Worm (Caenorhabditis elegans): ENCODE measurements around the gene H12I13.1.

Gene H12I13.1

DNA sequence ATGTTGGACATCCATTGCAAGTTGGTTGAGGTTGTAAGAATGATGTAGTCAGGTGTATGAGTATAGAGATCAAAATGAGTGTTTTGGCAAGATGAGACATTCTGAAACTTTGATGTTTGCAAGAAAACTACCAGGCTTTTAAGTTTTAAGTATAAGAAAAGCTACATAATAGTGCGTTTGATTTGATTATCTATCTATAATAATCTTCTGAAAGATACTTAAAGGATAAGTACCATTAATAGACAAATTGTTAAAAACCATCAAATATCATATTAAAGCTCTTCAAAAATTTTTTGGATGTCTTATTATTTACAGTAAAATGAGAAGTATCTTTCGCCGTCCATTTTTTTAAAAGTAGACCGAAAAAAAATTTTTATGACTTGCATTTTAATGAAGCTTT is 23.8 kb downstream of the H12I13.1 start, which contains the start of gene R12C12.10:
Gene R12C12.10, minus strand, starts transcription at position 101 of the 400 bp plus-strand sequence.
- TF ChIP-seq snpc-3.4 (tag; optimal IDR thresholded peaks at IDR 0.05): no peak
- TF ChIP-seq sdz-38 (tag; optimal IDR thresholded peaks at IDR 0.05): no peak
- TF ChIP-seq mxl-1 (tag; optimal IDR thresholded peaks at IDR 0.05): no peak
- TF ChIP-seq gei-17 (GFP tag; optimal IDR thresholded peaks at IDR 0.05): no peak
- TF ChIP-seq nhr-27 (tag; optimal IDR thresholded peaks at IDR 0.05): no peak
- no peak for TF ChIP-seq rpc-1 (optimal IDR thresholded peaks at IDR 0.05)
- TF ChIP-seq rpc-1 (tag; optimal IDR thresholded peaks at IDR 0.05): no peak

DNA sequence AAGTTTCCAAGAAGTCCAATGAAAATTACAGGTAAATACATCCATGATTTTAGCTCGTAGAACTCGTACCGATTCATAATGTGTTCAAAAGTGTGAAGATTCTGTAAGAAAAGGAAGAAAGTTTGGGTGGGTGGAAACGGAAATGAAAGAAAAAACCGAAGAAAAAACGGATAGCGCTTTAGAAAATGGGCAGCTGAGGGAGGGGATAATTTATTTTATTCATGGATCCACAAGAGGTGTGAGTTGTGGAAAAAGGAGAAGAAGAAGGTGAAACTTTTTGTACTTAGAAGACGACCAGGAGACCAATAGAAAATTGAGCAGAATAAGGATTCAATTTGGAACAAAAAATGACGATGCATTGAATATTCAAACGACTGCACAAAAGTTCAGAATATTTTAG is 35.9 kb downstream of the H12I13.1 start, which contains the start of gene frpr-16:
Gene frpr-16, minus strand, starts transcription at position 101 of the 400 bp plus-strand sequence.
- no peak for TF ChIP-seq lin-35 (GFP tag; optimal IDR thresholded peaks at IDR 0.05)
- no peak for TF ChIP-seq B0035.1 (tag; optimal IDR thresholded peaks at IDR 0.05)
- TF ChIP-seq ztf-28 (GFP tag; IDR thresholded peaks at IDR 0.05): no peak
- no peak for TF ChIP-seq B0019.2 (GFP tag; conservative IDR thresholded peaks at IDR 0.05)
- no peak for TF ChIP-seq mel-28 (tag; optimal IDR thresholded peaks at IDR 0.05; ENCODE audit: borderline replicate concordance)
- no peak for TF ChIP-seq ztf-3 (GFP tag; optimal IDR thresholded peaks at IDR 0.05)
- no peak for TF ChIP-seq lin-26 (GFP tag; IDR thresholded peaks at IDR 0.05)
- no peak for TF ChIP-seq sptf-2 (GFP tag; optimal IDR thresholded peaks at IDR 0.05)
- TF ChIP-seq sdz-38 (tag; optimal IDR thresholded peaks at IDR 0.05): no peak
- no peak for TF ChIP-seq F37B4.10 (GFP tag; IDR thresholded peaks at IDR 0.05)
- TF ChIP-seq madf-10 (tag; optimal IDR thresholded peaks at IDR 0.05): no peak
- no peak for TF ChIP-seq F23B12.7 (tag; optimal IDR thresholded peaks at IDR 0.05; ENCODE audit: insufficient read depth)
- no peak for TF ChIP-seq unc-62 (GFP tag; optimal IDR thresholded peaks at IDR 0.05)
- TF ChIP-seq nfya-2 (GFP tag; IDR thresholded peaks at IDR 0.05): no peak
- no peak for TF ChIP-seq snpc-3.4 (tag; optimal IDR thresholded peaks at IDR 0.05)
- no peak for TF ChIP-seq ztf-26 (tag; optimal IDR thresholded peaks at IDR 0.05)
- TF ChIP-seq F52B5.7 (tag; optimal IDR thresholded peaks at IDR 0.05): no peak

DNA sequence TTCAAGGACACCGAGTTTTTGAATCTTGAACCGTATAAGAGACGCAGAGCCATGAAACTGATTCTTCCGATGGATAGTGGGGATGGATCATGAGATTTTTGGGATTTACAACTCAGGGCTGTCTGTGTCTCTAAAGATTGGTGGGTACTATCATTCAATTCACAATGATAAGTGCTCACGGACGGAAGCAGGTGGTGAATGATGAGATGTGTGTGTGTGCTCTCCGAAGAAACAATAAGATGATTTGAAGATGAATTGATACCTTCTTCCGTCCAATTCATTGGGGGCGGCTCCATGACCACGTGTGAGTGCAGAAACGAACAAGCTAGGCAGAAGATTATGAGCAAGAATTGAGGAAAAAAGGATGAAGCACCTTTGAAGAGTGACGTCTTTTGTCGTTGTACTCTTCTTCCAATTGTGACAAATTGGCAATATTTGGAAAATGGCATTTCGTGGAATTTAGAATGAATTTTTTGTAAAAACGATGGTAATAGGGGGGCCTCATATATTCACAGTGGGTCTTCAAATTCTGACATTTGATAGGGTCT is 38.3 kb downstream of the H12I13.1 start:
- no peak for TF ChIP-seq egrh-3 (GFP tag; IDR thresholded peaks at IDR 0.05)
- TF ChIP-seq rpc-1 (optimal IDR thresholded peaks at IDR 0.05): no peak
- no peak for TF ChIP-seq rpc-1 (tag; optimal IDR thresholded peaks at IDR 0.05)
- TF ChIP-seq nhr-179 (tag; optimal IDR thresholded peaks at IDR 0.05): no peak
- TF ChIP-seq ZK185.1 (tag; optimal IDR thresholded peaks at IDR 0.05; ENCODE audit: poor library complexity, severe bottlenecking): no peak
- TF ChIP-seq nfyb-1 (GFP tag; IDR thresholded peaks at IDR 0.05): no peak
- TF ChIP-seq lsy-27 (tag; optimal IDR thresholded peaks at IDR 0.05; ENCODE audit: borderline replicate concordance, insufficient read depth): no peak
- no peak for TF ChIP-seq B0336.3 (GFP tag; IDR thresholded peaks at IDR 0.05)
- no peak for TF ChIP-seq ceh-100 (GFP tag; IDR thresholded peaks at IDR 0.05)
- TF ChIP-seq rec-8 (tag; optimal IDR thresholded peaks at IDR 0.05): no peak
- TF ChIP-seq mes-4 (tag; optimal IDR thresholded peaks at IDR 0.05): no peak
- no peak for TF ChIP-seq tlf-1 (GFP tag; optimal IDR thresholded peaks at IDR 0.05)
- TF ChIP-seq lin-35 (GFP tag; optimal IDR thresholded peaks at IDR 0.05): no peak
- TF ChIP-seq ceh-40 (GFP tag; IDR thresholded peaks at IDR 0.05): no peak
- TF ChIP-seq K11D2.4 (GFP tag; IDR thresholded peaks at IDR 0.05): no peak
- TF ChIP-seq unc-130 (GFP tag; optimal IDR thresholded peaks at IDR 0.05): no peak

DNA sequence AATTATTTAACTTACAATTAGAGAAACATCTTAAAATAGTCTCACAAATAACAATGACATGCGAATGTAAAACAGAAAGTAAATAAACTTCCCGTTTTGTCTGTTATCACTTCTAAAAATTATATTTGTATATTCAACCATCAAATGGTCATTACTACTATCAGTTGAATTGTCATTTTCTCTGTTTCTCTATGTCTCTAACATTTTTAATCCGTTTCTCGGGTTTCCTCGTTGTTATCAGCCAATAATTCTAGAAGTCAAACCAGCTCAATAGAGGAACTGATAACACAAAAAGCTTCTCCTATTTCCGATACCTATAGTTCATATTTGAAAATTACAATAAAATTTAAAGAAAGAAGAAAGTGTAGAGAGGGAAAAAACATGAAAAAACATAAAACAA is 40.3 kb downstream of the H12I13.1 start:
- TF ChIP-seq nhr-90 (tag; optimal IDR thresholded peaks at IDR 0.05) (no peak), atf-7 (tag; optimal IDR thresholded peaks at IDR 0.05) (peak; percentile 33), ets-4 (GFP tag; optimal IDR thresholded peaks at IDR 0.05) (peak; percentile 91), ztf-22 (GFP tag; optimal IDR thresholded peaks at IDR 0.05) (peak; percentile 17), lin-40 (tag; optimal IDR thresholded peaks at IDR 0.05) (peak; percentile 22), nhr-80 (tag; optimal IDR thresholded peaks at IDR 0.05) (peak; percentile 94)

Data from whole organism, young adult.